Fruit fly (Drosophila melanogaster): ENCODE measurements around the gene CG16781.

CG16781 gene

dm6 chrX:3432928-3433327 is 30.9 kb downstream of the CG16781 start (continued):
- TF ChIP-seq ERR (GFP tag; optimal IDR thresholded peaks at IDR 0.05): peak; percentile 13
- no peak for TF ChIP-seq eyg (GFP tag; optimal IDR thresholded peaks at IDR 0.05)
- TF ChIP-seq Optix (GFP tag; IDR thresholded peaks at IDR 0.05): 0 out of 3 replicates have a peak, but pooled peaks have one; percentile 41
- peak; percentile 51 for TF ChIP-seq Rx (GFP tag; IDR thresholded peaks at IDR 0.05)
- TF ChIP-seq ttk (GFP tag; IDR thresholded peaks at IDR 0.05): 0 out of 2 replicates have a peak, but pooled peaks have one; percentile 16
- TF ChIP-seq CG9817 (tag; optimal IDR thresholded peaks at IDR 0.05): no peak
- TF ChIP-seq Camta (GFP tag; optimal IDR thresholded peaks at IDR 0.05): peak; percentile 14
- no peak for TF ChIP-seq sd (tag; optimal IDR thresholded peaks at IDR 0.05)
- peak; percentile 57 for TF ChIP-seq CG6689 (GFP tag; IDR thresholded peaks at IDR 0.05)
- 0 out of 2 replicates have a peak, but pooled peaks have one; percentile 19 for TF ChIP-seq CG32532 (GFP tag; IDR thresholded peaks at IDR 0.05)
- no peak for TF ChIP-seq CG17912 (GFP tag; optimal IDR thresholded peaks at IDR 0.05)
- TF ChIP-seq CG12391 (tag; optimal IDR thresholded peaks at IDR 0.05): peak; percentile 29
- TF ChIP-seq ara (GFP tag; IDR thresholded peaks at IDR 0.05): no peak
- peak; percentile 22 for TF ChIP-seq CG30403 (GFP tag; optimal IDR thresholded peaks at IDR 0.05)
- peak; percentile 3 for TF ChIP-seq Fer3 (tag; optimal IDR thresholded peaks at IDR 0.05)
- TF ChIP-seq D19B (GFP tag; optimal IDR thresholded peaks at IDR 0.05): no peak
- TF ChIP-seq so (GFP tag; IDR thresholded peaks at IDR 0.05): peak; percentile 31; the same call in 1 of the 3 replicates
- TF ChIP-seq CG11456 (GFP tag; IDR thresholded peaks at IDR 0.05): peak; percentile 54; the same call in 1 of the 3 replicates
- 0 out of 2 replicates have a peak, but pooled peaks have one; percentile 17 for TF ChIP-seq danr (GFP tag; IDR thresholded peaks at IDR 0.05)
- TF ChIP-seq CG3726 (GFP tag; IDR thresholded peaks at IDR 0.05): peak; percentile 58; the same call in 1 of the 3 replicates
- no peak for TF ChIP-seq CG8281 (tag; optimal IDR thresholded peaks at IDR 0.05)
- no peak for TF ChIP-seq luna (GFP tag; optimal IDR thresholded peaks at IDR 0.05)
- no peak for TF ChIP-seq CG10654 (GFP tag; optimal IDR thresholded peaks at IDR 0.05)
- no peak for TF ChIP-seq CG12769 (tag; optimal IDR thresholded peaks at IDR 0.05)
- no peak for TF ChIP-seq CG10565 (GFP tag; optimal IDR thresholded peaks at IDR 0.05)
- 0 out of 3 replicates have a peak, but pooled peaks have one; percentile 43 for TF ChIP-seq CG2889 (GFP tag; IDR thresholded peaks at IDR 0.05)
- TF ChIP-seq chn (GFP tag; optimal IDR thresholded peaks at IDR 0.05): no peak
- peak; percentile 36; the same call in 1 of the 3 replicates for TF ChIP-seq ken (GFP tag; IDR thresholded peaks at IDR 0.05)
- TF ChIP-seq eve (GFP tag; optimal IDR thresholded peaks at IDR 0.05): peak in 1 of 2 experiments; percentile 63
- no peak for TF ChIP-seq CG34224 (GFP tag; IDR thresholded peaks at IDR 0.05; ENCODE audit: partially characterized antibody)
- TF ChIP-seq stc (GFP tag; IDR thresholded peaks at IDR 0.05): peak; percentile 58
- TF ChIP-seq Ravus (GFP tag; IDR thresholded peaks at IDR 0.05): no peak
- TF ChIP-seq CG9215 (GFP tag; IDR thresholded peaks at IDR 0.05): no peak
- peak; percentile 9 for TF ChIP-seq Myb (GFP tag; optimal IDR thresholded peaks at IDR 0.05)
- TF ChIP-seq Blimp-1 (GFP tag; optimal IDR thresholded peaks at IDR 0.05): peak; percentile 16
- peak; percentile 40 for TF ChIP-seq CG12659 (GFP tag; optimal IDR thresholded peaks at IDR 0.05)

dm6 chrX:3431641-3432040 is 32.2 kb downstream of the CG16781 start:
- TF ChIP-seq CG13894 (tag; optimal IDR thresholded peaks at IDR 0.05) (no peak), wek (GFP tag; optimal IDR thresholded peaks at IDR 0.05) (no peak), lilli (GFP tag; optimal IDR thresholded peaks at IDR 0.05) (peak; percentile 63), Poxn (GFP tag; IDR thresholded peaks at IDR 0.05) (0 out of 2 replicates have a peak, but pooled peaks have one; percentile 19), CG12219 (GFP tag; optimal IDR thresholded peaks at IDR 0.05) (no peak), CG1024 (GFP tag; IDR thresholded peaks at IDR 0.05) (0 out of 2 replicates have a peak, but pooled peaks have one; percentile 21), Ada2b (GFP tag; IDR thresholded peaks at IDR 0.05) (peak; percentile 76), CG15696 (tag; optimal IDR thresholded peaks at IDR 0.05) (no peak), Dek (tag; optimal IDR thresholded peaks at IDR 0.05) (peak; percentile 60), grau (tag; optimal IDR thresholded peaks at IDR 0.05) (peak; percentile 75), CG14667 (GFP tag; IDR thresholded peaks at IDR 0.05) (peak; percentile 72), repo (GFP tag; optimal IDR thresholded peaks at IDR 0.05) (no peak), Fer2 (tag; optimal IDR thresholded peaks at IDR 0.05) (no peak), CG33213 (GFP tag; optimal IDR thresholded peaks at IDR 0.05) (no peak), CG4820 (GFP tag; optimal IDR thresholded peaks at IDR 0.05) (peak; percentile 30), gce (GFP tag; IDR thresholded peaks at IDR 0.05) (peak; percentile 42; the same call in 1 of the 3 replicates), CG4424 (GFP tag; optimal IDR thresholded peaks at IDR 0.05) (peak; percentile 48)
